Worm (Caenorhabditis elegans) whole organism, L2 larva: ENCODE data around the gene nhr-150.

ENCODE experiments used
- ama-1 ChIP-seq: fragments of 150-350 bp; optimal IDR thresholded peaks from 2 replicates; lab custom pipeline; 2018; ENCODE audit warnings: inconsistent platforms
- blmp-1 ChIP-seq: sonication (generic microtip); optimal IDR thresholded peaks from 2 replicates; lab custom pipeline; 2017; ENCODE audit warnings: missing genetic modification characterization, mild to moderate bottlenecking, missing compliant biosample characterization, antibody characterized with exemption, moderate library complexity; ENCODE audit not compliant: insufficient read depth
- nhr-12 ChIP-seq: fragments of 150-350 bp; optimal IDR thresholded peaks from 2 replicates; lab custom pipeline; 2014; ENCODE audit warnings: missing biosample characterization, missing genetic modification characterization
- skn-1 ChIP-seq: sonication (generic microtip); optimal IDR thresholded peaks from 2 replicates; lab custom pipeline; 2017; ENCODE audit warnings: missing biosample characterization, missing genetic modification characterization

ce11 chrV:15511613-15512216 is 30.4 kb upstream of the nhr-150 start, which contains the start of gene rpl-38:
- TF ChIP-seq blmp-1 (peak; percentile 58), skn-1 (no peak), ama-1 (lab: Kevin White, UChicago) (no peak), nhr-12 (tag; lab: Kevin White, UChicago) (no peak)
